Worm (Caenorhabditis elegans): ENCODE results near the gene F44E5.4.

F44E5.4 gene

DNA sequence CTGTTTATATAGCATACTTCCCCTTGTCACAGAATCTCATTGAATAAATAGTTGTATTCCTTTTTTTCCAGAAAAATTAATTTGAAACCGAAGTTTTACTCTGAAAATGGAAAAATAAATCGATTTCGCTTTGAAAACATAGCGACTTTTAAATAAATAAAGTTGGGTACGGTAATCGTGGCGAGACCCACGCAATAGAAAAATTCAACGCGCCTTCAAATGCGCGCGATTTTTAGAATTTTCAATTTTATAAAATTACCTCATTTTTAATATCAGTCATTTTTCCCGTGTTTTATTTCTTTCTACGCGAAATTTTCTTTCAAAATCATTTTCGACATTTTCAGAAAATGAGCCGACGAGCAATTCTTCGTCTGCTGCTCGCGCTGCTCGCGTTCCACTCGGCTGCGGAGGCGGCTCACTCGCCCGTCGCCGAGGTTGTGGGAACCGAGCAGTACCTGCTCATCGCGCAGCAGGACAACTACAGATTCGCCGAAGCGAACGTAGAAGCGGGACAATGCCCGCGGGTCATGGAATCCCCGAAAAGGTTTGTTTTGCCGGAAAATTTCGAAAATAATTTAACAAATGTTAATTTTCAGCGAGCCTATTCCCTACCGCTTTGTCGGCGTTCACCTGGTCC is 32.5 kb downstream of the F44E5.4 start, which contains the start of gene F13D12.5 (continued):
- TF ChIP-seq attf-3 (GFP tag; conservative IDR thresholded peaks at IDR 0.05) (peak; percentile 51), nhr-27 (tag; optimal IDR thresholded peaks at IDR 0.05) (no peak), F57A8.1 (GFP tag; optimal IDR thresholded peaks at IDR 0.05) (no peak), lin-35 (GFP tag; optimal IDR thresholded peaks at IDR 0.05) (peak in 2 of 3 experiments; percentile 5 to 52), snpc-3.4 (tag; optimal IDR thresholded peaks at IDR 0.05) (peak; percentile 71), nhr-179 (tag; optimal IDR thresholded peaks at IDR 0.05) (no peak), zim-3 (tag; optimal IDR thresholded peaks at IDR 0.05) (peak; percentile 44), cebp-2 (GFP tag; IDR thresholded peaks at IDR 0.05) (no peak), F22D6.2 (tag; optimal IDR thresholded peaks at IDR 0.05) (no peak), madf-6 (GFP tag; IDR thresholded peaks at IDR 0.05) (peak; percentile 94), sea-2 (GFP tag; IDR thresholded peaks at IDR 0.05) (no peak), die-1 (tag; optimal IDR thresholded peaks at IDR 0.05) (no peak), F33H1.4 (GFP tag; IDR thresholded peaks at IDR 0.05) (peak; percentile 95), lin-54 (GFP tag; optimal IDR thresholded peaks at IDR 0.05) (peak; percentile 84), D2030.7 (GFP tag; IDR thresholded peaks at IDR 0.05) (peak; percentile 86), snpc-4 (GFP tag; optimal IDR thresholded peaks at IDR 0.05) (no peak), snpc-4 (tag; optimal IDR thresholded peaks at IDR 0.05) (peak in 1 of 4 experiments; percentile 1), ceh-91 (GFP tag; IDR thresholded peaks at IDR 0.05) (peak; percentile 88), nfya-1 (tag; optimal IDR thresholded peaks at IDR 0.05; ENCODE audit: borderline replicate concordance, insufficient read depth) (no peak), lin-26 (GFP tag; IDR thresholded peaks at IDR 0.05) (0 out of 2 replicates have a peak, but pooled peaks have one; percentile 60), snpc-1.3 (tag; optimal IDR thresholded peaks at IDR 0.05; ENCODE audit: insufficient read depth) (peak; percentile 23), rpc-1 (optimal IDR thresholded peaks at IDR 0.05) (no peak), rpc-1 (tag; optimal IDR thresholded peaks at IDR 0.05) (no peak), dpff-1 (tag; optimal IDR thresholded peaks at IDR 0.05) (no peak), F39B2.1 (GFP tag; IDR thresholded peaks at IDR 0.05) (no peak), F52B5.7 (tag; optimal IDR thresholded peaks at IDR 0.05) (no peak), xnd-1 (tag; optimal IDR thresholded peaks at IDR 0.05) (peak; percentile 82), ztf-26 (tag; optimal IDR thresholded peaks at IDR 0.05) (no peak), lsl-1 (GFP tag; optimal IDR thresholded peaks at IDR 0.05) (peak; percentile 94), madf-8 (GFP tag; conservative IDR thresholded peaks at IDR 0.05) (peak; percentile 89), F10E7.11 (tag; optimal IDR thresholded peaks at IDR 0.05) (no peak), mcd-1 (GFP tag; IDR thresholded peaks at IDR 0.05) (peak; percentile 43; the same call in 1 of the 2 replicates), sptf-2 (GFP tag; optimal IDR thresholded peaks at IDR 0.05) (no peak), unc-130 (GFP tag; optimal IDR thresholded peaks at IDR 0.05) (peak; percentile 37), ceh-79 (tag; optimal IDR thresholded peaks at IDR 0.05) (no peak), C17E4.6 (GFP tag; IDR thresholded peaks at IDR 0.05) (0 out of 2 replicates have a peak, but pooled peaks have one; percentile 9), egrh-3 (GFP tag; IDR thresholded peaks at IDR 0.05) (peak; percentile 86), lsy-27 (tag; optimal IDR thresholded peaks at IDR 0.05; ENCODE audit: borderline replicate concordance, insufficient read depth) (no peak), athp-1 (tag; optimal IDR thresholded peaks at IDR 0.05) (peak; percentile 32), ceh-100 (GFP tag; IDR thresholded peaks at IDR 0.05) (no peak), ztf-18 (tag; optimal IDR thresholded peaks at IDR 0.05) (peak; percentile 6), let-526 (GFP tag; IDR thresholded peaks at IDR 0.05) (no peak), F23B12.7 (tag; optimal IDR thresholded peaks at IDR 0.05; ENCODE audit: insufficient read depth) (no peak), snpc-1.1 (tag; optimal IDR thresholded peaks at IDR 0.05; ENCODE audit: insufficient read depth) (peak; percentile 38), akir-1 (GFP tag; optimal IDR thresholded peaks at IDR 0.05) (no peak), unc-62 (GFP tag; optimal IDR thresholded peaks at IDR 0.05) (no peak)

All from whole organism, young adult.